Fruit fly (Drosophila melanogaster) whole organism: ENCODE measurements around the gene Zip89B.
A peak's percentile ranks its signal among the peaks of the same experiment; 100 is the strongest.

ENCODE experiments used
- CG8478 ChIP-seq: fragments of >200 bp; optimal IDR thresholded peaks from 2 replicates; lab custom pipeline; 2018; ENCODE audit warnings: inconsistent platforms
- Dll ChIP-seq: fragments of >200 bp; optimal IDR thresholded peaks from 2 replicates; lab custom pipeline; 2017
- EcR ChIP-seq, 2 experiments: fragments of >200 bp; optimal IDR thresholded peaks; 2 replicates each; lab custom pipeline; 2017; ENCODE audit warnings: missing biosample characterization in 2 of 2, missing genetic modification characterization in 2 of 2, missing genetic modification reagents in 2 of 2
- pan ChIP-seq: fragments of >200 bp; optimal IDR thresholded peaks from 2 replicates; lab custom pipeline; 2017
- psq ChIP-seq: fragments of >200 bp; optimal IDR thresholded peaks from 2 replicates; lab custom pipeline; 2017
- usp ChIP-seq: fragments of >200 bp; optimal IDR thresholded peaks from 2 replicates; lab custom pipeline; 2017; ENCODE audit warnings: missing biosample characterization, missing genetic modification characterization, mixed read lengths

Zip89B gene

dm6 chr3R:16327549-16327948, 22.0 kb downstream of the Zip89B start, which contains the start of gene CG17930:
Gene CG17930 (plus strand): TSS chr3R:16327849.
- no peak for TF ChIP-seq pan (lab: Kevin White, UChicago)
- TF ChIP-seq CG8478, result no peak
- no peak for TF ChIP-seq usp (GFP tag; lab: Kevin White, UChicago)
- no peak for TF ChIP-seq EcR (GFP tag; optimal IDR thresholded peaks at IDR 0.05; lab: Kevin White, UChicago)

dm6 chr3R:16329797-16330196, 24.2 kb downstream of the Zip89B start:
- TF ChIP-seq EcR (GFP tag; optimal IDR thresholded peaks at IDR 0.05; lab: Kevin White, UChicago) (no peak), Dll (lab: Kevin White, UChicago) (no peak), usp (GFP tag; lab: Kevin White, UChicago) (no peak), CG8478 (no peak), psq (lab: Kevin White, UChicago) (no peak), pan (lab: Kevin White, UChicago) (no peak)

dm6 chr3R:16331809-16332343, 26.3 kb downstream of the Zip89B start:
- TF ChIP-seq Dll (lab: Kevin White, UChicago) (no peak), pan (lab: Kevin White, UChicago) (no peak), EcR (GFP tag; optimal IDR thresholded peaks at IDR 0.05; lab: Kevin White, UChicago) (peak in 1 of 2 experiments; percentile 16)

dm6 chr3R:16334329-16334728, 28.8 kb downstream of the Zip89B start:
- TF ChIP-seq EcR (GFP tag; optimal IDR thresholded peaks at IDR 0.05; lab: Kevin White, UChicago) (no peak), CG8478 (no peak)

dm6 chr3R:16334797-16335196, 29.2 kb downstream of the Zip89B start:
- TF ChIP-seq pan (lab: Kevin White, UChicago), result no peak
- TF ChIP-seq psq (lab: Kevin White, UChicago), result no peak
- TF ChIP-seq usp (GFP tag; lab: Kevin White, UChicago), result no peak

- TF ChIP-seq CG8478, result no peak
- TF ChIP-seq Dll (lab: Kevin White, UChicago), result no peak
- TF ChIP-seq psq (lab: Kevin White, UChicago), result no peak
- no peak for TF ChIP-seq usp (GFP tag; lab: Kevin White, UChicago)
- no peak for TF ChIP-seq pan (lab: Kevin White, UChicago)
- TF ChIP-seq EcR (GFP tag; optimal IDR thresholded peaks at IDR 0.05; lab: Kevin White, UChicago), result no peak
Observed at dm6 chr3R:16335438-16336073, 30.0 kb downstream of the Zip89B start.

- TF ChIP-seq pan (lab: Kevin White, UChicago), result no peak
Observed at dm6 chr3R:16336327-16337052, 30.9 kb downstream of the Zip89B start.

- TF ChIP-seq psq (lab: Kevin White, UChicago), result no peak
Observed at dm6 chr3R:16337053-16337385, 31.5 kb downstream of the Zip89B start.

- TF ChIP-seq CG8478, result no peak
- no peak for TF ChIP-seq EcR (GFP tag; optimal IDR thresholded peaks at IDR 0.05; lab: Kevin White, UChicago)
- TF ChIP-seq usp (GFP tag; lab: Kevin White, UChicago), result no peak
- TF ChIP-seq psq (lab: Kevin White, UChicago), result no peak
- TF ChIP-seq pan (lab: Kevin White, UChicago), result no peak
- no peak for TF ChIP-seq Dll (lab: Kevin White, UChicago)
Observed at dm6 chr3R:16337863-16338262, 32.3 kb downstream of the Zip89B start.

dm6 chr3R:16338342-16338741, 32.8 kb downstream of the Zip89B start:
- TF ChIP-seq usp (GFP tag; lab: Kevin White, UChicago) (no peak), pan (lab: Kevin White, UChicago) (no peak), CG8478 (no peak), Dll (lab: Kevin White, UChicago) (no peak), EcR (GFP tag; optimal IDR thresholded peaks at IDR 0.05; lab: Kevin White, UChicago) (no peak), psq (lab: Kevin White, UChicago) (no peak)

dm6 chr3R:16339475-16339874, 33.9 kb downstream of the Zip89B start, which contains the start of gene Sulf1:
Gene Sulf1 (minus strand): TSS chr3R:16339575.
- TF ChIP-seq EcR (GFP tag; optimal IDR thresholded peaks at IDR 0.05; lab: Kevin White, UChicago) (no peak), usp (GFP tag; lab: Kevin White, UChicago) (no peak), Dll (lab: Kevin White, UChicago) (no peak), psq (lab: Kevin White, UChicago) (no peak), CG8478 (no peak), pan (lab: Kevin White, UChicago) (no peak)

- no peak for TF ChIP-seq Dll (lab: Kevin White, UChicago)
- TF ChIP-seq psq (lab: Kevin White, UChicago), result no peak
- TF ChIP-seq pan (lab: Kevin White, UChicago), result no peak
- TF ChIP-seq usp (GFP tag; lab: Kevin White, UChicago), result no peak
- no peak for TF ChIP-seq CG8478
- TF ChIP-seq EcR (GFP tag; optimal IDR thresholded peaks at IDR 0.05; lab: Kevin White, UChicago), result no peak
Observed at dm6 chr3R:16340610-16341009, 35.1 kb downstream of the Zip89B start.
